Fruit fly (Drosophila melanogaster) whole organism, pupa: Measurements from ENCODE around the gene CG3457.
A peak's percentile ranks its signal among the peaks of the same experiment; 100 is the strongest.

Source experiments
- CG10348 ChIP-seq: fragments of 200-800 bp; sonication (Bioruptor generic); IDR thresholded peaks from 2 replicates; pipeline ENCODE4 v1.3.6; 2022; ENCODE audit warnings: missing biosample characterization, missing genetic modification characterization
- CG12605 ChIP-seq: fragments of 200-800 bp; sonication (Bioruptor generic); IDR thresholded peaks from 2 replicates; pipeline ENCODE4 v1.3.6; 2022; ENCODE audit warnings: missing biosample characterization, missing genetic modification characterization
- CG13204 ChIP-seq: fragments of 200-800 bp; sonication (Bioruptor generic); optimal IDR thresholded peaks from 2 replicates; lab custom pipeline; 2018; ENCODE audit warnings: missing biosample characterization, mild to moderate bottlenecking, missing genetic modification characterization, moderate library complexity
- CG14655 ChIP-seq: fragments of 200-800 bp; sonication (Bioruptor generic); optimal IDR thresholded peaks from 3 replicates; lab custom pipeline; 2017; ENCODE audit warnings: mild to moderate bottlenecking, missing biosample characterization, missing genetic modification reagents, missing genetic modification characterization
- CG15710 ChIP-seq: fragments of 200-800 bp; sonication (Bioruptor generic); optimal IDR thresholded peaks from 2 replicates; lab custom pipeline; 2018; ENCODE audit warnings: missing biosample characterization, mild to moderate bottlenecking, missing genetic modification characterization, moderate library complexity
- CG17806 ChIP-seq: fragments of 200-800 bp; sonication (Bioruptor generic); optimal IDR thresholded peaks from 2 replicates; lab custom pipeline; 2018; ENCODE audit warnings: missing biosample characterization, mild to moderate bottlenecking, missing genetic modification characterization, moderate library complexity
- CG32121 ChIP-seq: fragments of 200-800 bp; sonication (Bioruptor generic); IDR thresholded peaks from 2 replicates; pipeline ENCODE4 v1.3.6; 2022; ENCODE audit warnings: missing biosample characterization, missing genetic modification characterization
- CG34367 ChIP-seq: fragments of 200-800 bp; sonication (Bioruptor generic); optimal IDR thresholded peaks from 2 replicates; lab custom pipeline; 2018; ENCODE audit warnings: missing biosample characterization, mild to moderate bottlenecking, missing genetic modification characterization
- CG4496 ChIP-seq: fragments of 200-800 bp; sonication (Bioruptor generic); IDR thresholded peaks from 3 replicates; pipeline ENCODE4 v1.3.6; 2022; ENCODE audit warnings: missing biosample characterization, missing genetic modification characterization
- CG8159 ChIP-seq: fragments of 200-800 bp; sonication (Bioruptor generic); optimal IDR thresholded peaks from 3 replicates; lab custom pipeline; 2018; ENCODE audit warnings: missing biosample characterization, mild to moderate bottlenecking, missing genetic modification characterization, moderate library complexity
- CG8301 ChIP-seq: fragments of 200-800 bp; sonication (Bioruptor generic); optimal IDR thresholded peaks from 2 replicates; lab custom pipeline; 2018; ENCODE audit warnings: missing biosample characterization, mild to moderate bottlenecking, missing genetic modification characterization
- CG9948 ChIP-seq: fragments of 200-800 bp; sonication (Bioruptor generic); optimal IDR thresholded peaks from 2 replicates; lab custom pipeline; 2018; ENCODE audit warnings: missing biosample characterization, mild to moderate bottlenecking, missing genetic modification characterization, moderate library complexity
- D1 ChIP-seq: fragments of 200-800 bp; sonication (Bioruptor generic); optimal IDR thresholded peaks from 2 replicates; lab custom pipeline; 2018; ENCODE audit warnings: missing biosample characterization, mild to moderate bottlenecking, missing genetic modification characterization, moderate library complexity
- EcR ChIP-seq: fragments of 200-800 bp; sonication (Bioruptor generic); optimal IDR thresholded peaks from 3 replicates; lab custom pipeline; 2019; ENCODE audit warnings: missing biosample characterization, missing genetic modification characterization, mild to moderate bottlenecking, moderate library complexity, missing genetic modification reagents
- Ets98B ChIP-seq: fragments of 200-800 bp; sonication (Bioruptor generic); IDR thresholded peaks from 2 replicates; pipeline ENCODE4 v1.3.6; 2022; ENCODE audit warnings: missing biosample characterization, missing genetic modification characterization
- Pif1A ChIP-seq: fragments of 200-800 bp; sonication (Bioruptor generic); optimal IDR thresholded peaks from 3 replicates; lab custom pipeline; 2016; ENCODE audit warnings: missing biosample characterization, missing genetic modification characterization
- Pif1B ChIP-seq: fragments of 200-800 bp; sonication (Bioruptor generic); optimal IDR thresholded peaks from 3 replicates; lab custom pipeline; 2016; ENCODE audit warnings: missing biosample characterization, missing genetic modification characterization
- Snoo ChIP-seq: fragments of 200-800 bp; sonication (Bioruptor generic); optimal IDR thresholded peaks from 3 replicates; lab custom pipeline; 2017; ENCODE audit warnings: missing biosample characterization, mild to moderate bottlenecking, missing genetic modification characterization, inconsistent platforms
- fd96Ca ChIP-seq: fragments of 200-800 bp; sonication (Bioruptor generic); IDR thresholded peaks from 3 replicates; pipeline ENCODE4 v1.3.6; 2022; ENCODE audit warnings: missing biosample characterization, missing genetic modification characterization
- gl ChIP-seq: fragments of 200-800 bp; sonication (Bioruptor generic); optimal IDR thresholded peaks from 2 replicates; lab custom pipeline; 2018; ENCODE audit warnings: missing biosample characterization, mild to moderate bottlenecking, missing genetic modification characterization
- rn ChIP-seq: fragments of 200-800 bp; sonication (Bioruptor generic); IDR thresholded peaks from 2 replicates; pipeline ENCODE4 v1.3.6; 2022; ENCODE audit warnings: missing biosample characterization, missing genetic modification characterization

CG3457 gene

DNA sequence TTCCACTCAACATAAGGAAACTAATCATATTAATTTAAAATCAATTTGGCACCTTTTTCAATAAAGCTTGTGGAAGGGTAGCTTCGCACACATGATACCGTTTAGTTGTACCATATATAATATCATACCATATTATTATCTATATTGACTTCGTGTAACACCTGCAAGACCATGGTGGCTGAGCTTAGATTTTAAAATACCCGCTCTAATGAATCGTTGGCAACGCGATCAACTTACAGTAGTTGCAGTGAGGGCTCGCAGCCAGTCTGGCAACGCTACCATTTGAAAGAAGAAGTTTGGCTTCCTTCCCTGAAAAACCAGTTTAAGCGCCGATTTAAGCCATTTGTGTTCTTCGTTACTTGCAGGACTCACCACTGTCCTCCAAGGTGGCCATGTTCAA lies 17.2 kb upstream of the CG3457 start:
- no peak for TF ChIP-seq Snoo (tag; lab: Kevin White, UChicago)
- no peak for TF ChIP-seq gl
- no peak for TF ChIP-seq CG8159 (tag; lab: Kevin White, UChicago)

DNA sequence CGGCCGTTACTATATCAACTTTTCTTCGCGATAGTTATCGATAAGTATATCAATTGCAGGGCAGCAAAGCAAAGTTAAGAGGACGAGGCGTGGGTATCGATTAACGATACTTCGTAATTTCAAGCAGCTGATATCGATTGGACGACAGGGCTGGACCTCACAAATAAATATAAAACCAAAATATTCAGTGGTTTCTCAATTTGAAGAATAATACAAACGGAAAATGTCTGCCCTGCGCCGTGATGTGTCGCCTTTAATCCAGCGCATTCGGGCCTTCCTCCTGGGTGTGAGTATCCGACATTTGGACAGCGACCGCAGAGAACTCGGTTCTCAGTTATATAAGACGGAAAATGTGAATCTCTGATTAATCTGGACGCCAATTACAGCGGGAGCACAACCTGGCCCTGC lies 15.2 kb upstream of the CG3457 start, which contains the start of gene ND-B14.5A:
ND-B14.5A (plus strand) TSS at position 107 of the 408 bp plus-strand sequence.
- TF ChIP-seq CG4496 (0 out of 3 replicates have a peak, but pooled peaks have one; percentile 18), CG10348 (GFP tag; lab: Robert Waterston, UW) (no peak)

DNA sequence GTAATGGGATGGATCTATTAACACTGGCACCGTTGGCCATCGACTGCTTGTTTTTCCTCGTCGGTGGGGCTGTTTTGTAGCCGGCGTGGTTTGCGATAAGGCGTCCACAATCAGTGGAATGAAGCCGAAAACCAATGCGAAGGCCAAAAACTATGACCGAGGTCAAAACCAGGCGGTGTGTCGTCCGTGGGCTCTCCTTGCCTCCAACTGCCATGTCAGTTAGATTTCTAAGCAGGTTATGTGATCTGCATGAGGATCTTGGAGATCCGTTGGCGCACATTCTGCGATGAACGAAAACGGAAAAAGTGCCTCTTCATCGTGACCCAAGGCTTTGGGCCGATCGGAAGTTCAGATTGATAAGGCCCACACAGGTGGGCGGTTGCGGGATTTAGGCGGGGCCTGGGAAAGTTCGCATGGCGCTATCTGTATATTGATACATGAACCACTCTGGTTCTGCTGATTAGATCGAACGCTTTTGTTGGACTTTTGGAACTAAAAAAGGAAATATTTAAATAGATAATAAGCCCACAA lies 12.3 kb upstream of the CG3457 start, which contains the start of gene Cyp4d14:
Cyp4d14 (minus strand) TSS at position 51 of the 531 bp plus-strand sequence.
- TF ChIP-seq CG8159 (tag; lab: Kevin White, UChicago) (no peak), CG34367 (tag; lab: Kevin White, UChicago) (no peak), Pif1A (no peak), CG9948 (tag; lab: Kevin White, UChicago) (no peak), fd96Ca (GFP tag; lab: Robert Waterston, UW) (no peak), CG15710 (tag; lab: Kevin White, UChicago) (no peak), CG8301 (no peak), CG32121 (GFP tag; lab: Robert Waterston, UW) (no peak), CG17806 (tag; lab: Kevin White, UChicago) (no peak), CG10348 (GFP tag; lab: Robert Waterston, UW) (no peak), rn (GFP tag; lab: Robert Waterston, UW) (no peak), gl (no peak), Snoo (tag; lab: Kevin White, UChicago) (no peak), Ets98B (GFP tag; lab: Robert Waterston, UW) (no peak), CG12605 (GFP tag; lab: Robert Waterston, UW) (no peak), CG4496 (no peak)
- TF ChIP-seq, all 21 proteins: peak for 0

DNA sequence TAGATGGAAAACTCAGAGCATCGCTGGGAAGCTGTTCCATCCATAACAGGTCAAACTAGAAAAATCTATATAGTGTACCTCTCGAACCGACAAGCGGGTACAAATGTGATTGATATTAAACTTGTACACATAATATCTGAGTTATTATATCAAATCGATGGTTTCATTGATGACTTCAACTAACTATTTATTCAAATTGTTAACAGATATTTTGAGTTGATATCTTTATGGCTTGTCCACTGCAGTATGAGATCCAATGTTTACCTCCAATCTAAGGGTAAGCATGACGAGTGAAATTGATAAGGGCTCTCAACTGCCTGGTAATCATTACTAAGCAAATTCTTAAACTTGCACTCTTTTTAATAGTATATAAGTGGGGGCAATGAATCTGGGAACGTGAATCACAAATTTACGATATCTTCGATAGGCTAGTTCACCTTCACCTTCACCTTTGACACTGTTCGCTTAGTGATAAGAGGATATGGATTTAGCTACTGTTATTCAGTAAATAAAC lies 11.6 kb upstream of the CG3457 start, which contains the start of gene Cyp4d2:
Cyp4d2 (plus strand) TSS at position 51 of the 514 bp plus-strand sequence.
- TF ChIP-seq CG32121 (GFP tag; lab: Robert Waterston, UW) (no peak), CG17806 (tag; lab: Kevin White, UChicago) (no peak), Snoo (tag; lab: Kevin White, UChicago) (no peak), Pif1B (GFP tag; lab: Kevin White, UChicago) (no peak), gl (no peak), CG8159 (tag; lab: Kevin White, UChicago) (no peak), CG14655 (no peak), CG8301 (no peak), Pif1A (no peak), CG12605 (GFP tag; lab: Robert Waterston, UW) (no peak), CG34367 (tag; lab: Kevin White, UChicago) (no peak), CG13204 (no peak)

DNA sequence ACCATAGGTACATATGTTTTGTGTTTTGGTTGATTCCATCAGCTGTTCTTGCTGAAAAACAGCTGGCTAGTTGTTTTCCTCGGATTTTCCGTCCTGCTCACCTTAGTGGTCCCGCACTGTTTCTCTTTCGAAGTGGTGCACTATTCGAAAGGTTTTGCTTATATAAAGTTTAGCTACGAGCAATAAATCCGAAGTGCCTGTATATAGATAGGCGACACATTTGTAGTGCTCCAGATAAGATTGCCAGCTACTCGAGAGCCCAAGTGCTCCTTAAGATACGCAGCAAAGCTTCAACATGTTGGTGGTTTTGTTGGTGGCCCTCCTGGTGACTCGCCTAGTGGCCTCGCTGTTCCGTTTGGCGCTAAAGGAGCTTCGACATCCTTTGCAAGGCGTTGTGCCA lies 8.8 kb upstream of the CG3457 start, which contains the start of gene Cyp4ae1:
Cyp4ae1 (plus strand) TSS at position 206 of the 400 bp plus-strand sequence.
- no peak for TF ChIP-seq D1 (tag; lab: Kevin White, UChicago)
- no peak for TF ChIP-seq rn (GFP tag; lab: Robert Waterston, UW)
- TF ChIP-seq CG9948 (tag; lab: Kevin White, UChicago) = no peak
- TF ChIP-seq CG4496 = no peak
- TF ChIP-seq Snoo (tag; lab: Kevin White, UChicago) = no peak
- no peak for TF ChIP-seq CG10348 (GFP tag; lab: Robert Waterston, UW)
- no peak for TF ChIP-seq EcR (GFP tag; lab: Kevin White, UChicago)
- TF ChIP-seq CG13204 = no peak
- TF ChIP-seq fd96Ca (GFP tag; lab: Robert Waterston, UW) = no peak
- no peak for TF ChIP-seq Ets98B (GFP tag; lab: Robert Waterston, UW)
- TF ChIP-seq CG8301 = no peak
- no peak for TF ChIP-seq CG34367 (tag; lab: Kevin White, UChicago)

DNA sequence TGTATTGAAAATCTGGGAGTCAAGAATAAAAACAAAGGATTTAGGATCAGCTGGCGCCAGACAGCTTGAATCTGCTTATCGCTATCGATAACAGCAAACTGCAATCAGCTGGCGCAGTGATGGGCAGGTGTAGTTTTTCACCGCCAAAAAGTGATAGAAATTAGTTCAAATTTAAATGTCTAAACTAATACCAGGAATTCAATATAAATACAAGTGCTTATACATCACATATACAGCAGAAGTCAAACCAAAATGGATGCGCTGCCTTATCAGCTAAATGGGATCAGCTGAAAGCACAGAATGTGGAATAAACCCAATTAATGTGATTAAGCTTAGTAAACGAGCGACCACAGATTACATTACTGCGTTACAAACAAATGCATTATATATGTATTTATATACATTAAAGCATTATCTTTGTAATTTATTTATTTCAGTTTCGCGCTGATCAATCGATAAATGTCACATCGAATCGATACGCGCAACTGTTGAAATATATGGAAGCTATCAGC lies 6.8 kb upstream of the CG3457 start, which contains the start of gene pn:
pn (plus strand) TSS at position 462 of the 512 bp plus-strand sequence.
- TF ChIP-seq rn (GFP tag; lab: Robert Waterston, UW) = no peak
- no peak for TF ChIP-seq CG10348 (GFP tag; lab: Robert Waterston, UW)
- TF ChIP-seq CG8159 (tag; lab: Kevin White, UChicago) = no peak
- no peak for TF ChIP-seq EcR (GFP tag; lab: Kevin White, UChicago)
- no peak for TF ChIP-seq CG9948 (tag; lab: Kevin White, UChicago)
- TF ChIP-seq CG17806 (tag; lab: Kevin White, UChicago) = no peak
- no peak for TF ChIP-seq fd96Ca (GFP tag; lab: Robert Waterston, UW)
- TF ChIP-seq CG12605 (GFP tag; lab: Robert Waterston, UW) = no peak
- TF ChIP-seq Pif1B (GFP tag; lab: Kevin White, UChicago) = no peak
- TF ChIP-seq Snoo (tag; lab: Kevin White, UChicago) = no peak
- TF ChIP-seq CG8301 = no peak
- TF ChIP-seq CG15710 (tag; lab: Kevin White, UChicago) = no peak
- TF ChIP-seq Ets98B (GFP tag; lab: Robert Waterston, UW) = no peak
- TF ChIP-seq CG32121 (GFP tag; lab: Robert Waterston, UW) = no peak
- no peak for TF ChIP-seq CG34367 (tag; lab: Kevin White, UChicago)
- no peak for TF ChIP-seq CG14655
- TF ChIP-seq D1 (tag; lab: Kevin White, UChicago) = no peak
- no peak for TF ChIP-seq CG13204
- TF ChIP-seq CG4496 = no peak
